Fruit fly (Drosophila melanogaster) whole organism, embryonic: ENCODE measurements around the gene Tmhs.

Experiments used
- CG15479 ChIP-seq: fragments of 200-800 bp; sonication (Bioruptor generic); optimal IDR thresholded peaks from 3 replicates; lab custom pipeline; 2019; ENCODE audit warnings: missing biosample characterization, mild to moderate bottlenecking, missing genetic modification characterization, moderate library complexity
- CG15601 ChIP-seq: fragments of 200-800 bp; sonication (Bioruptor generic); optimal IDR thresholded peaks from 3 replicates; lab custom pipeline; 2019; ENCODE audit warnings: missing biosample characterization, mild to moderate bottlenecking, missing genetic modification characterization, moderate library complexity
- CG4854 ChIP-seq: fragments of 200-800 bp; sonication (Bioruptor generic); optimal IDR thresholded peaks from 2 replicates; lab custom pipeline; 2016; ENCODE audit warnings: missing biosample characterization, missing genetic modification characterization, inconsistent platforms
- CG6175 ChIP-seq: fragments of 200-800 bp; sonication (Bioruptor generic); IDR thresholded peaks from 3 replicates; pipeline ENCODE4 v1.3.6; 2022; ENCODE audit warnings: missing biosample characterization, missing genetic modification characterization
- GATAe ChIP-seq: fragments of 200-800 bp; sonication (Bioruptor generic); conservative IDR thresholded peaks from 2 replicates; pipeline ENCODE4 v1.3.6; 2022; ENCODE audit warnings: missing biosample characterization, missing genetic modification characterization
- ci ChIP-seq: fragments of 200-800 bp; sonication (Bioruptor generic); IDR thresholded peaks from 3 replicates; pipeline ENCODE4 v1.3.6; 2022; ENCODE audit warnings: missing biosample characterization, missing genetic modification characterization

- TF ChIP-seq CG15479 (GFP tag; lab: Kevin White, UChicago) (no peak), ci (GFP tag; lab: Robert Waterston, UW) (no peak), CG15601 (no peak), CG4854 (no peak), CG6175 (GFP tag; lab: Robert Waterston, UW) (no peak), GATAe (GFP tag; lab: Robert Waterston, UW) (no peak)
Measured at dm6 chr3L:1904440-1904839, 19.0 kb downstream of the Tmhs start.
